Fruit fly (Drosophila melanogaster) whole organism, embryonic: ENCODE measurements around the gene CG7518.

Experiments
- B-H2 ChIP-seq: fragments of 200-800 bp; sonication (Bioruptor generic); optimal IDR thresholded peaks from 2 replicates; lab custom pipeline; 2018; ENCODE audit warnings: missing biosample characterization, mild to moderate bottlenecking, missing genetic modification characterization
- CG10147 ChIP-seq: fragments of 200-800 bp; sonication (Bioruptor generic); optimal IDR thresholded peaks from 2 replicates; lab custom pipeline; 2019; ENCODE audit warnings: missing biosample characterization, mild to moderate bottlenecking, missing genetic modification characterization, moderate library complexity
- CG10267 ChIP-seq: fragments of 200-800 bp; sonication (Bioruptor generic); optimal IDR thresholded peaks from 2 replicates; lab custom pipeline; 2018; ENCODE audit warnings: missing biosample characterization, mild to moderate bottlenecking, missing genetic modification characterization, moderate library complexity
- CG10431 ChIP-seq: fragments of 200-800 bp; sonication (Bioruptor generic); optimal IDR thresholded peaks from 3 replicates; lab custom pipeline; 2018; ENCODE audit warnings: missing biosample characterization, mild to moderate bottlenecking, missing genetic modification characterization
- CG11723 ChIP-seq: fragments of 200-800 bp; sonication (Bioruptor generic); optimal IDR thresholded peaks from 2 replicates; lab custom pipeline; 2017; ENCODE audit warnings: missing biosample characterization, mild to moderate bottlenecking, missing genetic modification characterization
- CG12071 ChIP-seq: fragments of 200-800 bp; sonication (Bioruptor generic); optimal IDR thresholded peaks from 3 replicates; lab custom pipeline; 2018; ENCODE audit warnings: missing biosample characterization, mild to moderate bottlenecking, missing genetic modification characterization
- CG12155 ChIP-seq: fragments of 200-800 bp; sonication (Bioruptor generic); optimal IDR thresholded peaks from 3 replicates; lab custom pipeline; 2016; ENCODE audit warnings: missing biosample characterization, missing genetic modification characterization
- CG1529 ChIP-seq: fragments of 200-800 bp; sonication (Bioruptor generic); optimal IDR thresholded peaks from 3 replicates; lab custom pipeline; 2018; ENCODE audit warnings: missing biosample characterization, missing genetic modification characterization
- CG1603 ChIP-seq: fragments of 200-800 bp; sonication (Bioruptor generic); optimal IDR thresholded peaks from 2 replicates; lab custom pipeline; 2019; ENCODE audit warnings: missing biosample characterization, mild to moderate bottlenecking, missing genetic modification characterization, moderate library complexity
- CG16813 ChIP-seq: fragments of 200-800 bp; sonication (Bioruptor generic); IDR thresholded peaks from 3 replicates; pipeline ENCODE4 v1.3.6; 2022; ENCODE audit warnings: missing biosample characterization, missing genetic modification characterization; ENCODE audit not compliant: partially characterized antibody
- CG30020 ChIP-seq: fragments of 200-800 bp; optimal IDR thresholded peaks from 2 replicates; lab custom pipeline; 2019; ENCODE audit warnings: missing biosample characterization, mild to moderate bottlenecking, missing genetic modification characterization, moderate library complexity
- CG3281 ChIP-seq: fragments of 200-800 bp; sonication (Bioruptor generic); optimal IDR thresholded peaks from 3 replicates; lab custom pipeline; 2017; ENCODE audit warnings: missing biosample characterization, mild to moderate bottlenecking, missing genetic modification characterization
- CG34422 ChIP-seq: fragments of 200-800 bp; sonication (Bioruptor generic); IDR thresholded peaks from 3 replicates; pipeline ENCODE4 v1.3.6; 2022; ENCODE audit warnings: missing biosample characterization, missing genetic modification characterization
- CG4707 ChIP-seq: fragments of 200-800 bp; sonication (Bioruptor generic); optimal IDR thresholded peaks from 2 replicates; lab custom pipeline; 2018; ENCODE audit warnings: missing biosample characterization, mild to moderate bottlenecking, missing genetic modification characterization, moderate library complexity
- CG5180 ChIP-seq: fragments of 200-800 bp; sonication (Bioruptor generic); optimal IDR thresholded peaks from 3 replicates; lab custom pipeline; 2017; ENCODE audit warnings: missing biosample characterization, missing genetic modification characterization, mild to moderate bottlenecking, moderate library complexity, missing genetic modification reagents
- CG6272 ChIP-seq: fragments of 200-800 bp; sonication (Bioruptor generic); IDR thresholded peaks from 2 replicates; pipeline ENCODE4 v1.3.6; 2022; ENCODE audit warnings: missing biosample characterization, missing genetic modification characterization
- CG6791 ChIP-seq: fragments of 200-800 bp; sonication (Bioruptor generic); IDR thresholded peaks from 3 replicates; pipeline ENCODE4 v1.3.6; 2022; ENCODE audit warnings: missing biosample characterization, missing genetic modification characterization; ENCODE audit not compliant: partially characterized antibody
- CG9932 ChIP-seq: fragments of 200-800 bp; sonication (Bioruptor generic); IDR thresholded peaks from 2 replicates; pipeline ENCODE4 v1.3.6; 2022; ENCODE audit warnings: missing biosample characterization, missing genetic modification characterization
- CHES-1-like ChIP-seq: fragments of 200-800 bp; sonication (Bioruptor generic); optimal IDR thresholded peaks from 2 replicates; lab custom pipeline; 2016; ENCODE audit warnings: missing biosample characterization, missing genetic modification characterization
- CkIIα-i1 ChIP-seq: fragments of 200-800 bp; sonication (Bioruptor generic); IDR thresholded peaks from 2 replicates; pipeline ENCODE4 v1.3.6; 2022; ENCODE audit warnings: missing biosample characterization, missing genetic modification characterization
- Hmr ChIP-seq: fragments of 200-800 bp; sonication (Bioruptor generic); optimal IDR thresholded peaks from 3 replicates; lab custom pipeline; 2017; ENCODE audit warnings: mild to moderate bottlenecking, missing biosample characterization, missing genetic modification reagents, missing genetic modification characterization
- Hr39 ChIP-seq: fragments of >200 bp; optimal IDR thresholded peaks from 2 replicates; lab custom pipeline; 2017
- Hr78 ChIP-seq, 2 experiments: fragments of 200-800 bp in 1 of 2; fragments of >200 bp in 1 of 2; sonication (Bioruptor generic) in 1 of 2; optimal IDR thresholded peaks; 2 replicates each; lab custom pipeline; 2017 to 2019; ENCODE audit warnings: missing biosample characterization in 2 of 2, missing genetic modification characterization in 2 of 2, mild to moderate bottlenecking in 1 of 2, moderate library complexity in 1 of 2
- Lpt ChIP-seq: fragments of >200 bp; optimal IDR thresholded peaks from 2 replicates; lab custom pipeline; 2018; ENCODE audit warnings: missing biosample characterization, missing genetic modification characterization
- MESR4 ChIP-seq: fragments of 200-800 bp; sonication (Bioruptor generic); optimal IDR thresholded peaks from 2 replicates; lab custom pipeline; 2018; ENCODE audit warnings: missing biosample characterization, mild to moderate bottlenecking, missing genetic modification characterization, moderate library complexity
- NC2β ChIP-seq: fragments of 200-800 bp; sonication (Bioruptor generic); optimal IDR thresholded peaks from 2 replicates; lab custom pipeline; 2016; ENCODE audit warnings: missing biosample characterization, missing genetic modification characterization
- Oli ChIP-seq: fragments of 200-800 bp; sonication (Bioruptor generic); optimal IDR thresholded peaks from 2 replicates; lab custom pipeline; 2018; ENCODE audit warnings: missing biosample characterization, mild to moderate bottlenecking, missing genetic modification characterization, moderate library complexity
- YL-1 ChIP-seq: fragments of 200-800 bp; sonication (Bioruptor generic); optimal IDR thresholded peaks from 3 replicates; lab custom pipeline; 2017; ENCODE audit warnings: missing biosample characterization, mild to moderate bottlenecking, missing genetic modification characterization
- ab ChIP-seq: fragments of 200-800 bp; sonication (Bioruptor generic); optimal IDR thresholded peaks from 2 replicates; lab custom pipeline; 2016; ENCODE audit warnings: missing biosample characterization, missing genetic modification characterization
- bab2 ChIP-seq: fragments of 200-800 bp; sonication (Bioruptor generic); optimal IDR thresholded peaks from 2 replicates; lab custom pipeline; 2016; ENCODE audit warnings: missing biosample characterization, missing genetic modification characterization
- bigmax ChIP-seq: fragments of 200-800 bp; sonication (Bioruptor generic); optimal IDR thresholded peaks from 2 replicates; lab custom pipeline; 2018; ENCODE audit warnings: missing biosample characterization, mild to moderate bottlenecking, missing genetic modification characterization
- bowl ChIP-seq: fragments of 200-800 bp; sonication (Bioruptor generic); IDR thresholded peaks from 2 replicates; pipeline ENCODE4 v1.3.6; 2022; ENCODE audit warnings: missing biosample characterization, missing genetic modification characterization
- cas ChIP-seq: fragments of 200-800 bp; sonication (Bioruptor generic); IDR thresholded peaks from 2 replicates; pipeline ENCODE4 v1.3.6; 2022; ENCODE audit warnings: missing biosample characterization, missing genetic modification characterization
- chif ChIP-seq, 2 experiments: fragments of 200-800 bp; sonication (Bioruptor generic); optimal IDR thresholded peaks; 3 replicates each; lab custom pipeline; 2016; ENCODE audit warnings: missing biosample characterization in 2 of 2, missing genetic modification characterization in 2 of 2
- chm ChIP-seq: fragments of 200-800 bp; sonication (Bioruptor generic); IDR thresholded peaks from 2 replicates; pipeline ENCODE4 v1.3.6; 2022; ENCODE audit warnings: missing biosample characterization, missing genetic modification characterization
- ci ChIP-seq: fragments of 200-800 bp; sonication (Bioruptor generic); IDR thresholded peaks from 3 replicates; pipeline ENCODE4 v1.3.6; 2022; ENCODE audit warnings: missing biosample characterization, missing genetic modification characterization
- dati ChIP-seq: fragments of 200-800 bp; sonication (Bioruptor generic); IDR thresholded peaks from 2 replicates; pipeline ENCODE4 v1.3.6; 2022; ENCODE audit warnings: missing biosample characterization, missing genetic modification characterization
- jing ChIP-seq: fragments of 200-800 bp; sonication (Bioruptor generic); optimal IDR thresholded peaks from 2 replicates; lab custom pipeline; 2018; ENCODE audit warnings: missing biosample characterization, mild to moderate bottlenecking, missing genetic modification characterization
- kah ChIP-seq: fragments of 200-800 bp; sonication (Bioruptor generic); optimal IDR thresholded peaks from 2 replicates; lab custom pipeline; 2018; ENCODE audit warnings: missing biosample characterization, mild to moderate bottlenecking, missing genetic modification characterization
- maf-S ChIP-seq: fragments of 200-800 bp; sonication (Bioruptor generic); optimal IDR thresholded peaks from 2 replicates; lab custom pipeline; 2016; ENCODE audit warnings: missing biosample characterization, missing genetic modification characterization
- nerfin-2 ChIP-seq: fragments of 200-800 bp; sonication (Bioruptor generic); IDR thresholded peaks from 2 replicates; pipeline ENCODE4 v1.3.6; 2022; ENCODE audit warnings: missing biosample characterization, missing genetic modification characterization; ENCODE audit not compliant: partially characterized antibody
- pb ChIP-seq: fragments of 200-800 bp; sonication (Bioruptor generic); optimal IDR thresholded peaks from 3 replicates; lab custom pipeline; 2016; ENCODE audit warnings: missing biosample characterization, missing genetic modification characterization
- rib ChIP-seq: fragments of 200-800 bp; sonication (Bioruptor generic); IDR thresholded peaks from 2 replicates; pipeline ENCODE4 v1.3.6; 2022; ENCODE audit warnings: missing biosample characterization, missing genetic modification characterization
- sim ChIP-seq: fragments of 200-800 bp; sonication (Bioruptor generic); IDR thresholded peaks from 2 replicates; pipeline ENCODE4 v1.3.6; 2022; ENCODE audit warnings: missing biosample characterization, missing genetic modification characterization
- slou ChIP-seq: fragments of 200-800 bp; sonication (Bioruptor generic); optimal IDR thresholded peaks from 3 replicates; lab custom pipeline; 2016; ENCODE audit warnings: missing biosample characterization, missing genetic modification characterization
- sr ChIP-seq: fragments of 200-800 bp; sonication (Bioruptor generic); IDR thresholded peaks from 3 replicates; pipeline ENCODE4 v1.3.6; 2022; ENCODE audit warnings: missing biosample characterization, missing genetic modification characterization
- sug ChIP-seq: fragments of 200-800 bp; optimal IDR thresholded peaks from 2 replicates; lab custom pipeline; 2019; ENCODE audit warnings: missing biosample characterization, mild to moderate bottlenecking, missing genetic modification characterization, moderate library complexity
- toy ChIP-seq: fragments of 200-800 bp; sonication (Bioruptor generic); IDR thresholded peaks from 2 replicates; pipeline ENCODE4 v1.3.6; 2022; ENCODE audit warnings: missing biosample characterization, missing genetic modification characterization
- twi ChIP-seq: fragments of 200-800 bp; optimal IDR thresholded peaks from 2 replicates; lab custom pipeline; 2019; ENCODE audit warnings: missing biosample characterization, mild to moderate bottlenecking, missing genetic modification characterization, moderate library complexity
- yki ChIP-seq: fragments of >200 bp; optimal IDR thresholded peaks from 3 replicates; lab custom pipeline; 2018

CG7518 gene

dm6 chr3R:12960929-12961855 is 36.7 kb upstream of the CG7518 start, which contains the start of gene Spc25 (continued):
- TF ChIP-seq bab2 (GFP tag; lab: Kevin White, UChicago) (peak; percentile 36), NC2β (GFP tag; lab: Kevin White, UChicago) (peak; percentile 24), CG10431 (GFP tag; lab: Kevin White, UChicago) (no peak), CG12071 (GFP tag; lab: Kevin White, UChicago) (peak; percentile 50), kah (GFP tag; lab: Kevin White, UChicago) (no peak), sr (no peak), Hr39 (no peak), dati (no peak), sim (no peak), CG11723 (GFP tag; lab: Kevin White, UChicago) (no peak), ab (no peak), CG4707 (no peak), bigmax (GFP tag; lab: Kevin White, UChicago) (no peak), CG9932 (peak; percentile 92), ci (peak; percentile 27; the same call in 1 of the 3 replicates), toy (GFP tag; lab: Robert Waterston, UW) (no peak), CG1603 (tag; lab: Kevin White, UChicago) (peak; percentile 72), sug (tag; lab: Kevin White, UChicago) (peak; percentile 26), chm (GFP tag; lab: Robert Waterston, UW) (no peak), jing (GFP tag; lab: Kevin White, UChicago) (no peak), CG10267 (tag; lab: Kevin White, UChicago) (peak; percentile 45), CG6272 (GFP tag; lab: Robert Waterston, UW) (peak; percentile 76), CG30020 (tag; lab: Kevin White, UChicago) (peak; percentile 39), maf-S (GFP tag; lab: Kevin White, UChicago) (peak; percentile 57), chif (GFP tag; optimal IDR thresholded peaks at IDR 0.05; lab: Kevin White, UChicago) (peak in 1 of 2 experiments; percentile 56), twi (tag; lab: Kevin White, UChicago) (no peak), nerfin-2 (GFP tag; lab: Robert Waterston, UW) (peak; percentile 75), CG6791 (GFP tag; lab: Robert Waterston, UW) (peak; percentile 96), CG10147 (GFP tag; lab: Kevin White, UChicago) (no peak), CG5180 (GFP tag; lab: Kevin White, UChicago) (no peak), rib (GFP tag; lab: Robert Waterston, UW) (peak; percentile 88), Oli (tag; lab: Kevin White, UChicago) (no peak), yki (no peak), CG12155 (GFP tag; lab: Kevin White, UChicago) (peak; percentile 47), B-H2 (GFP tag; lab: Kevin White, UChicago) (no peak), CG3281 (GFP tag; lab: Kevin White, UChicago) (peak; percentile 9), CHES-1-like (GFP tag; lab: Kevin White, UChicago) (peak; percentile 65), cas (GFP tag; lab: Robert Waterston, UW) (no peak), pb (GFP tag; lab: Kevin White, UChicago) (no peak), Hmr (GFP tag; lab: Kevin White, UChicago) (no peak), CG16813 (GFP tag; lab: Robert Waterston, UW) (peak; percentile 95), CkIIα-i1 (GFP tag; lab: Robert Waterston, UW) (no peak), CG34422 (peak; percentile 80), CG1529 (GFP tag; lab: Kevin White, UChicago) (no peak), slou (GFP tag; lab: Kevin White, UChicago) (peak; percentile 36), bowl (GFP tag; lab: Robert Waterston, UW) (no peak), Hr78 (GFP tag; optimal IDR thresholded peaks at IDR 0.05; lab: Kevin White, UChicago) (no peak), Lpt (no peak), MESR4 (GFP tag; lab: Kevin White, UChicago) (peak; percentile 36), YL-1 (GFP tag; lab: Kevin White, UChicago) (peak; percentile 30)
